Worm (Caenorhabditis elegans): ENCODE results near the gene lge-1.
A peak's percentile ranks its signal among the peaks of the same experiment; 100 is the strongest.

lge-1 gene

DNA sequence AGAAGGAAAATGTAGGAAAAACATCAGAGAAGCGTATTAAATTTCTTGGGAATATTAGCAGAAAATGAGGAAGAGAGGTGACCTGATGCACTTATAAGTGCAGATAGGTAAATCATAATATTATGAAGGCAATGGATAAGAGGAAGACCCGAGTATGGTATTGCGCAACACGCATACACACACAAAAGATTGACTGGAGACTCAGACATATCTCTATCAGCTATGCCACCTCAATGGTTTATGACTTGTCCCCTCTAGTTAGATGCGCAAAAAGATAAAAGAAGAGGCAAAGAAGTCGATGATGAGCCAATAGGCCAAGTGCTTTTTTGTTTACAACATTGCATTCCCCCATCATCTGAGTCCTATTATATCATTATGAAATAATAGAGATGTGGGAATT lies 34.3 kb upstream of the lge-1 start (continued):
- TF ChIP-seq unc-62 (GFP tag; optimal IDR thresholded peaks at IDR 0.05 in 1 of 2) (no peak), unc-62 (tag; optimal IDR thresholded peaks at IDR 0.05) (no peak), dpl-1 (GFP tag; optimal IDR thresholded peaks at IDR 0.05) (no peak), nhr-111 (GFP tag; optimal IDR thresholded peaks at IDR 0.05) (no peak), nhr-237 (tag; optimal IDR thresholded peaks at IDR 0.05) (no peak)

- TF ChIP-seq D1046.2 (GFP tag; IDR thresholded peaks at IDR 0.05) (no peak), Y105C5A.15 (GFP tag; IDR thresholded peaks at IDR 0.05) (no peak), nhr-25 (tag; optimal IDR thresholded peaks at IDR 0.05; ENCODE audit: borderline replicate concordance, insufficient read depth) (no peak), nhr-77 (tag; optimal IDR thresholded peaks at IDR 0.05) (no peak), zfp-2 (tag; optimal IDR thresholded peaks at IDR 0.05) (no peak), F37D6.2 (tag; optimal IDR thresholded peaks at IDR 0.05) (no peak), F49E8.2 (tag; optimal IDR thresholded peaks at IDR 0.05; ENCODE audit: borderline replicate concordance) (no peak), fos-1 (tag; optimal IDR thresholded peaks at IDR 0.05) (no peak), hlh-11 (tag; optimal IDR thresholded peaks at IDR 0.05) (no peak), skn-1 (tag; optimal IDR thresholded peaks at IDR 0.05) (no peak), nhr-28 (tag; optimal IDR thresholded peaks at IDR 0.05) (no peak), nhr-76 (tag; optimal IDR thresholded peaks at IDR 0.05) (no peak), mes-2 (tag; optimal IDR thresholded peaks at IDR 0.05; ENCODE audit: poor library complexity, severe bottlenecking) (no peak), unc-130 (GFP tag; optimal IDR thresholded peaks at IDR 0.05) (no peak), nhr-11 (tag; optimal IDR thresholded peaks at IDR 0.05) (no peak), spr-1 (tag; optimal IDR thresholded peaks at IDR 0.05) (no peak), ceh-20 (GFP tag; IDR thresholded peaks at IDR 0.05) (no peak), lin-38 (GFP tag; IDR thresholded peaks at IDR 0.05) (no peak), aha-1 (tag) (no peak), egl-43 (GFP tag; IDR thresholded peaks at IDR 0.05) (no peak)
Observed at ce11 chrX:10933308-10934014, 32.9 kb upstream of the lge-1 start.

ce11 chrX:10941255-10941654 lies 25.1 kb upstream of the lge-1 start, which contains the start of gene pho-7:
Gene pho-7, minus strand, starts transcription at chrX:10941355.
- no peak for TF ChIP-seq cey-2 (tag; optimal IDR thresholded peaks at IDR 0.05; ENCODE audit: borderline replicate concordance, insufficient read depth)
- TF ChIP-seq aha-1 (tag), result peak; percentile 84
- no peak for TF ChIP-seq F49E8.2 (tag; optimal IDR thresholded peaks at IDR 0.05; ENCODE audit: borderline replicate concordance)
- TF ChIP-seq aly-2 (tag; optimal IDR thresholded peaks at IDR 0.05), result no peak

- no peak for TF ChIP-seq ztf-11 (tag; optimal IDR thresholded peaks at IDR 0.05)
- no peak for TF ChIP-seq arid-1 (GFP tag; conservative IDR thresholded peaks at IDR 0.05)
- no peak for TF ChIP-seq F37D6.2 (tag; optimal IDR thresholded peaks at IDR 0.05)
- TF ChIP-seq ceh-20 (GFP tag; IDR thresholded peaks at IDR 0.05), result no peak
- no peak for TF ChIP-seq daf-8 (GFP tag; IDR thresholded peaks at IDR 0.05)
- TF ChIP-seq zfp-2 (tag; optimal IDR thresholded peaks at IDR 0.05), result no peak
- no peak for TF ChIP-seq F49E8.2 (tag; optimal IDR thresholded peaks at IDR 0.05; ENCODE audit: borderline replicate concordance)
- TF ChIP-seq nhr-48 (tag; optimal IDR thresholded peaks at IDR 0.05), result no peak
- no peak for TF ChIP-seq aha-1 (tag)
- TF ChIP-seq duxl-1 (tag; optimal IDR thresholded peaks at IDR 0.05; ENCODE audit: poor library complexity), result no peak
- TF ChIP-seq ceh-28 (tag; optimal IDR thresholded peaks at IDR 0.05), result no peak
- no peak for TF ChIP-seq ces-1 (GFP tag; optimal IDR thresholded peaks at IDR 0.05)
- no peak for TF ChIP-seq F26F4.8 (GFP tag; conservative IDR thresholded peaks at IDR 0.05)
Observed at ce11 chrX:10948852-10949251, 17.5 kb upstream of the lge-1 start, which contains the start of gene T21B6.3. Gene T21B6.3, minus strand, starts transcription at chrX:10948952.

All from whole organism, L4 larva.